Worm (Caenorhabditis elegans) whole organism, L1 larva: ENCODE measurements around the gene C49F5.8.

Source experiments
- ama-1 ChIP-seq: fragments of 150-350 bp; optimal IDR thresholded peaks from 2 replicates; lab custom pipeline; 2014
- elt-3 ChIP-seq, 6 experiments: fragments of 150-350 bp in 1 of 6; sonication (generic microtip); optimal IDR thresholded peaks; 2 replicates each; lab custom pipeline; 2017 to 2018; ENCODE audit warnings: missing biosample characterization in 6 of 6, missing genetic modification characterization in 6 of 6, inconsistent platforms in 1 of 6
- lin-13 ChIP-seq: fragments of 150-350 bp; optimal IDR thresholded peaks from 2 replicates; lab custom pipeline; 2014; ENCODE audit warnings: missing biosample characterization, missing genetic modification reagents, missing genetic modification characterization
- lin-14 ChIP-seq: fragments of 200-800 bp; sonication (Bioruptor generic); optimal IDR thresholded peaks from 2 replicates; lab custom pipeline; 2018; ENCODE audit warnings: mild to moderate bottlenecking, missing genetic modification characterization, moderate library complexity, missing compliant biosample characterization
- nhr-20 ChIP-seq: sonication (generic microtip); optimal IDR thresholded peaks from 2 replicates; lab custom pipeline; 2016; ENCODE audit warnings: mild to moderate bottlenecking, missing genetic modification characterization, missing compliant biosample characterization
- nhr-237 ChIP-seq: fragments of 150-350 bp; optimal IDR thresholded peaks from 2 replicates; lab custom pipeline; 2014; ENCODE audit warnings: missing biosample characterization, missing genetic modification characterization
- nhr-28 ChIP-seq: fragments of 150-350 bp; optimal IDR thresholded peaks from 2 replicates; lab custom pipeline; 2014; ENCODE audit warnings: missing biosample characterization, missing genetic modification characterization
- rnt-1 ChIP-seq: sonication (generic microtip); optimal IDR thresholded peaks from 2 replicates; lab custom pipeline; 2016; ENCODE audit warnings: mild to moderate bottlenecking, missing genetic modification characterization, moderate library complexity, missing compliant biosample characterization
- skn-1 ChIP-seq: fragments of 150-350 bp; optimal IDR thresholded peaks from 2 replicates; lab custom pipeline; 2014; ENCODE audit warnings: missing biosample characterization, missing genetic modification characterization
- tbx-2 ChIP-seq: sonication (generic microtip); optimal IDR thresholded peaks from 2 replicates; lab custom pipeline; 2016; ENCODE audit warnings: missing genetic modification characterization, missing compliant biosample characterization
- unc-86 ChIP-seq: sonication (generic microtip); optimal IDR thresholded peaks from 2 replicates; lab custom pipeline; 2016; ENCODE audit warnings: missing genetic modification characterization, missing compliant biosample characterization

ce11 chrX:11952129-11952528, 7.8 kb upstream of the C49F5.8 start:
- TF ChIP-seq ama-1 (lab: Kevin White, UChicago), result no peak
- TF ChIP-seq nhr-237, result no peak
- no peak for TF ChIP-seq nhr-28 (tag; lab: Kevin White, UChicago)
- TF ChIP-seq skn-1 (tag; lab: Kevin White, UChicago), result no peak
- no peak for TF ChIP-seq lin-13 (GFP tag; lab: Kevin White, UChicago)
- no peak for TF ChIP-seq elt-3 (tag; optimal IDR thresholded peaks at IDR 0.05; lab: Kevin White, UChicago)
- TF ChIP-seq rnt-1 (tag; lab: Kevin White, UChicago), result no peak
- TF ChIP-seq lin-14, result no peak
- no peak for TF ChIP-seq unc-86 (tag; lab: Kevin White, UChicago)
- TF ChIP-seq tbx-2, result no peak
- no peak for TF ChIP-seq nhr-20 (tag; lab: Kevin White, UChicago)
